Fruit fly (Drosophila melanogaster) S2 (cell line): ENCODE results near the gene CG13712.

Experiments used
- CG8478 ChIP-seq: fragments of >200 bp; optimal IDR thresholded peaks from 2 replicates; lab custom pipeline; 2018
- CTCF ChIP-seq, 2 experiments: fragments of >200 bp; optimal IDR thresholded peaks; 2 replicates each; lab custom pipeline; 2018

dm6 chr3L:4745143-4745542 is 35.5 kb upstream of the CG13712 start:
- no peak for TF ChIP-seq CG8478 (lab: Kevin White, UChicago)
- no peak for TF ChIP-seq CTCF (optimal IDR thresholded peaks at IDR 0.05; lab: Kevin White, UChicago)
